Worm (Caenorhabditis elegans) whole organism, L4 larva: Measurements from ENCODE around the gene W10C4.1.

Source experiments
- D1046.2 ChIP-seq: fragments of 200-800 bp; sonication (Bioruptor generic); IDR thresholded peaks from 2 replicates; pipeline ENCODE4 v1.3.6; 2022; ENCODE audit warnings: missing genetic modification characterization, missing compliant biosample characterization
- aha-1 ChIP-seq: fragments of 150-350 bp; peaks from one replicate; lab custom pipeline; 2014; ENCODE audit warnings: missing biosample characterization, missing genetic modification characterization
- aly-2 ChIP-seq: sonication (generic microtip); optimal IDR thresholded peaks from 2 replicates; lab custom pipeline; 2018; ENCODE audit warnings: missing biosample characterization, missing genetic modification characterization
- ces-1 ChIP-seq: fragments of 150-350 bp; sonication (generic microtip); optimal IDR thresholded peaks from 4 replicates; lab custom pipeline; 2014; ENCODE audit warnings: missing biosample characterization, missing genetic modification reagents, missing genetic modification characterization
- hif-1 ChIP-seq, 2 experiments: sonication (generic microtip); optimal IDR thresholded peaks; 2 replicates each; lab custom pipeline; 2016 to 2017; ENCODE audit warnings: missing compliant biosample characterization in 2 of 2, missing genetic modification characterization in 2 of 2, missing genetic modification reagents in 2 of 2, missing genotype in 2 of 2, mild to moderate bottlenecking in 1 of 2
- lin-15B ChIP-seq: fragments of 150-350 bp; sonication (generic microtip); optimal IDR thresholded peaks from 3 replicates; lab custom pipeline; 2014; ENCODE audit warnings: missing biosample characterization, missing genetic modification characterization
- lin-39 ChIP-seq: fragments of 150-350 bp; optimal IDR thresholded peaks from 2 replicates; lab custom pipeline; 2014; ENCODE audit warnings: missing biosample characterization, missing genetic modification reagents, missing genetic modification characterization
- mdl-1 ChIP-seq, 2 experiments: fragments of 150-350 bp in 1 of 2; sonication (generic microtip) in 1 of 2; optimal IDR thresholded peaks; 2 replicates each; lab custom pipeline; 2014 to 2017; ENCODE audit warnings: missing biosample characterization in 2 of 2, missing genetic modification characterization in 2 of 2
- mdt-29 ChIP-seq: fragments of 200-800 bp; sonication (Bioruptor generic); IDR thresholded peaks from 2 replicates; pipeline ENCODE4 v1.3.6; 2022; ENCODE audit warnings: missing genetic modification reagents, missing genetic modification characterization, missing compliant biosample characterization
- nhr-10 ChIP-seq: fragments of 150-350 bp; optimal IDR thresholded peaks from 2 replicates; lab custom pipeline; 2014; ENCODE audit warnings: missing biosample characterization, missing genetic modification characterization
- nhr-77 ChIP-seq: fragments of 150-350 bp; optimal IDR thresholded peaks from 2 replicates; lab custom pipeline; 2014; ENCODE audit warnings: missing biosample characterization, missing genetic modification characterization
- snpc-1.2 ChIP-seq: fragments of 200-800 bp; sonication (Bioruptor generic); IDR thresholded peaks from 2 replicates; pipeline ENCODE4 v1.3.6; 2022; ENCODE audit warnings: missing genetic modification reagents, missing genetic modification characterization, missing compliant biosample characterization

ce11 chrIII:230129-230528, 23.2 kb upstream of the W10C4.1 start, which contains the start of gene hpo-38:
- no peak for TF ChIP-seq ces-1 (GFP tag; lab: Kevin White, UChicago)
- no peak for TF ChIP-seq snpc-1.2 (GFP tag; lab: Robert Waterston, UW)
- no peak for TF ChIP-seq lin-39 (tag; lab: Kevin White, UChicago)
- TF ChIP-seq aly-2 (tag; lab: Kevin White, UChicago) = no peak
- TF ChIP-seq aha-1 (tag; lab: Kevin White, UChicago) = no peak
- no peak for TF ChIP-seq mdl-1 (tag; optimal IDR thresholded peaks at IDR 0.05; lab: Kevin White, UChicago)
- TF ChIP-seq hif-1 (tag; optimal IDR thresholded peaks at IDR 0.05; lab: Kevin White, UChicago) = no peak
- no peak for TF ChIP-seq nhr-10 (tag; lab: Kevin White, UChicago)
- TF ChIP-seq nhr-77 = no peak
- no peak for TF ChIP-seq mdt-29
- TF ChIP-seq lin-15B (tag; lab: Kevin White, UChicago) = no peak
- TF ChIP-seq D1046.2 (GFP tag; lab: Robert Waterston, UW) = no peak
